Worm (Caenorhabditis elegans) whole organism, young adult: ENCODE data around the gene cmk-1.

Experiments used
- B0261.1 ChIP-seq: sonication (generic microtip); optimal IDR thresholded peaks from 2 replicates; lab custom pipeline; 2016; ENCODE audit warnings: mild to moderate bottlenecking, missing genetic modification characterization, moderate library complexity, missing compliant biosample characterization
- F37B4.10 ChIP-seq: fragments of 200-800 bp; sonication (Bioruptor generic); IDR thresholded peaks from 2 replicates; pipeline ENCODE4 v1.3.6; 2022; ENCODE audit warnings: missing genetic modification characterization, missing compliant biosample characterization
- F49E8.2 ChIP-seq: sonication (generic microtip); optimal IDR thresholded peaks from 3 replicates; lab custom pipeline; 2017; ENCODE audit warnings: missing genetic modification characterization, mild to moderate bottlenecking, missing compliant biosample characterization, antibody characterized with exemption, moderate library complexity; ENCODE audit not compliant: insufficient read depth
- T26A5.8 ChIP-seq: sonication (generic microtip); optimal IDR thresholded peaks from 2 replicates; lab custom pipeline; 2016; ENCODE audit warnings: missing genetic modification characterization, missing compliant biosample characterization
- ama-1 ChIP-seq, 3 experiments: fragments of 150-350 bp in 1 of 3; sonication (generic microtip) in 2 of 3; optimal IDR thresholded peaks; 2 replicates each; lab custom pipeline; 2014 to 2018; ENCODE audit warnings: missing biosample characterization in 2 of 3, missing genetic modification characterization in 2 of 3, missing genetic modification reagents in 2 of 3
- aptf-2 ChIP-seq: fragments of 200-800 bp; sonication (Bioruptor generic); conservative IDR thresholded peaks from 2 replicates; pipeline ENCODE4 v1.3.6; 2022; ENCODE audit warnings: missing genetic modification reagents, missing genetic modification characterization, missing compliant biosample characterization
- die-1 ChIP-seq: sonication (generic microtip); optimal IDR thresholded peaks from 2 replicates; lab custom pipeline; 2016; ENCODE audit warnings: missing genotype, mild to moderate bottlenecking, missing genetic modification characterization, missing compliant biosample characterization
- egl-18 ChIP-seq: fragments of 200-800 bp; sonication (Bioruptor generic); IDR thresholded peaks from 2 replicates; pipeline ENCODE4 v1.3.6; 2022; ENCODE audit warnings: missing genetic modification reagents, missing genetic modification characterization, missing compliant biosample characterization
- let-526 ChIP-seq: fragments of 200-800 bp; sonication (Bioruptor generic); IDR thresholded peaks from 2 replicates; pipeline ENCODE4 v1.3.6; 2022; ENCODE audit warnings: missing genetic modification reagents, missing genetic modification characterization, missing compliant biosample characterization

DNA sequence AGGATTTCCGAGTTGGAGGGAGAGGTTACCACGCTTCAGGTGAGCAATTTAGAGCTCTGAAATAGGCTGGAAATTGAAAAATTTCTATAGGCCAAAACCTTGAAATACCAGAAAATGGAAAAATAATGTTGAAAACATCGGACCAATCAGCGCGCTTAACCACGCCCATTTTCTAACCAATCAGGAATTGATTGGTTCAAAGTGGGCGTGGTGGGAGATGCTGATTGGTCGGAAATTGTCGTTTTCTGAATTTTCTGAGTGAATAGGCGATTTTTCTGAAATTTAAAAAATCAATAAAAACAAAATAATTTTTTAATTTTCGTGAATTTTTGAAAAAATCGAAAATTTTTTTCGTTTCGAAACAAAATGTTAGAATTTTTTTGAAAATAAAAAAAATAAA is 36.7 kb downstream of the cmk-1 start:
- TF ChIP-seq ama-1 (optimal IDR thresholded peaks at IDR 0.05; lab: Kevin White, UChicago) (no peak), ama-1 (GFP tag; optimal IDR thresholded peaks at IDR 0.05; lab: Kevin White, UChicago) (no peak), F49E8.2 (tag; lab: Kevin White, UChicago) (no peak), let-526 (no peak), egl-18 (GFP tag; lab: Robert Waterston, UW) (no peak), aptf-2 (GFP tag; lab: Robert Waterston, UW) (no peak), T26A5.8 (tag; lab: Kevin White, UChicago) (no peak), die-1 (no peak), F37B4.10 (GFP tag; lab: Robert Waterston, UW) (no peak), B0261.1 (tag; lab: Kevin White, UChicago) (no peak)
